Worm (Caenorhabditis elegans): ENCODE data around the gene Y45G5AM.7.
"Not testable (repeated sequence)": the region's sequence is repeated elsewhere in the genome, so short reads cannot be mapped to it uniquely, and the experiment has no call there.

Y45G5AM.7 gene

DNA sequence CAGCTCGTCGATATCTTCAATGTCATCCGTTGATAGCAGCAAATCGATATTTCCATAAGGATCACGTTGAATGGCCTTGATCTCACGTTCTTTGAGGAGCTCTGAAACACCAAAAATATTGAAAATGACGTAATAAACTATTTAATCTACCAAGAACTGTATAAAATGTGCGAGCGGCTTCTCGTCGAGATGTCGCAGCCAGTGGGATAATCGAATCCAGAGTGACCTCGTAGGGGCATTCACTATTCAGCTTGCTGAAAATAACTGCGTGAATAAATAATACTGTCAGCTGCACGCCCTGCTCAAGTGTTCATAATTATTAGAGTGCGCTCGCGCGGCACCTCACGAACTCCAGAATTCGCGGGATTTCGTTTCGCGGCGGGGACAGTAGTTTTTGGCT is at the start of gene Y45G5AM.7:
Y45G5AM.7 (minus strand) TSS at position 101 of the 400 bp plus-strand sequence.
- TF ChIP-seq unc-62 (GFP tag; optimal IDR thresholded peaks at IDR 0.05): no peak

DNA sequence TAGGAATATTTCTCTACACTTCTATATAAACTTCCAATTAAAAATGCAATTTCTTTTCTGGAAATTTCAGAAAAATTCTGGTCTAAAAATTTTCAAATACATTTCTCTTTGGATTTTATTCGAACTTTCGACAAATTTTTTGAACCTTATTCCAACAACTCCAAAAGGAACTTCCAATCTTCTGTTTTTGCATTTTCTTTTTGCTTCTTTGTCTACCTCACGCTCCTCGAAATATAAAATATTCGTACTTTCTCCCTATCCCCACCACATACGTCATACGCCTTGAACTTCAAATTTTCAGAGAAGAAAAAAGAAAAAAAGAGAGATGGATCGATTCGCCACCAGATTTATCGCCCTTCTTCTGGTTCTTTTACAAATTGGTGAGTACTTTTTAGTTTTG is 49.3 kb upstream of the Y45G5AM.7 start, which contains the start of gene nlp-9:
nlp-9 (plus strand) TSS at position 301 of the 400 bp plus-strand sequence.
- TF ChIP-seq unc-62 (GFP tag; optimal IDR thresholded peaks at IDR 0.05): no peak

DNA sequence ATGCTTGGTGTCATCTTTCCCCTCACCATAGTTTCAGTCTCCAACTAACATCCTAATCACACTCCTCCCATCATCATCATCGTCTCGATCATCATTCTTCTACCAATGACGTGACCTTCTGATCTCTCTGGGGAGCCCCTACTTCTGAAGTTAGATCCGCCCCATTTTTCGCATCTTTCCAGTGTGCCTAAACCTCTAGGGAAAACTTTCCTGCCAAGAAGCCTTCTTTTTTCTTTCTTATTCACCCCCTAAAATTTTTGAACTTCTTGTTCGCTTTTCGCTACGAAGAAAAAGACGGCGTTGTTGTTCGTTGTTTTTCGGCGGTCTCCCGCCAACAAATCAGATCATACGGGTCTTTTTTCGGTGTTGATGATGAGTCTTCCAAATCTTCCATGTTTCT is 48.2 kb upstream of the Y45G5AM.7 start:
- no peak for TF ChIP-seq unc-62 (GFP tag; optimal IDR thresholded peaks at IDR 0.05)

DNA sequence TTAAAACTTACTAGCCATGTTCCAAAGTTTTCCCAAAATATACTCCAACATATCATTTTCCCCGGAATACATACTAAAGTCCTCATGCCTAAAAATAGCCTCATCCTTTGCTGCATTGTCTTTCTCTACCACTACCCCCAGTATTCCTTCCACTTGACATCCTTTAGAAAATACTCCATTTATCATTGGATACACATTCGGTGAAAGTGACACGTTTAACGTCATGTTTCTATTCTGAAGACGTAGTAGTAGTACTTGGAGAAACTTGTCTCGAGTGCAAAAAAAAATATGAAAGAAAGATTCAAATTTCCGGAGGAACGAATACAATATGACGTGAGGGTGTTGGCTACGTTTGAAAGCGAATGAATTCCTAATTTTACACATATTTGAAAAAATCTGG is 46.9 kb upstream of the Y45G5AM.7 start:
- no peak for TF ChIP-seq unc-62 (GFP tag; optimal IDR thresholded peaks at IDR 0.05)

ce11 chrV:4215856-4216255 is 45.8 kb upstream of the Y45G5AM.7 start, which contains the start of gene H43I07.4:
H43I07.4 (plus strand) TSS chrV:4216156.
- TF ChIP-seq unc-62 (GFP tag; optimal IDR thresholded peaks at IDR 0.05): not testable (repeated sequence)

DNA sequence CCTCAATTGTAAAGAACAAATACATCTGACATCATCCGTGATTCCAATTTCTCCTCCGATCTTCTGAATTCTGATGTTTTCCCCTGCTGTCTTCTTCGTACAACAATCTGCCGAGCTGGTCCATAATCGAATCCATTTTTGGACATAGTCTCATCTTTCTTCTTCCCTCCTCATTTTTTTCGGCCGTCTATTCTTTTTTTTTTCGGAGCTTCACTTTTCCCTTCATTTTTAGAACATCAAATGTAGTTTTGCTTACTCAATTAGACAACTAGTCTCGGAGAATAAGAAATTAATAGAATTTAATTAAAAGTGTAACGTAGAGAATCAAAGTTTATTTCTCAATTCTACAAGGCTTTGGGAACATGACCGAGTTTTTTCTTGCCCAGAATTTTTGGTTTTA is 41.5 kb upstream of the Y45G5AM.7 start:
- no peak for TF ChIP-seq unc-62 (GFP tag; optimal IDR thresholded peaks at IDR 0.05)

- TF ChIP-seq unc-62 (GFP tag; optimal IDR thresholded peaks at IDR 0.05): no peak
These were observed 34.4 kb upstream of the Y45G5AM.7 start, which contains the start of gene H43I07.1 for ce11 chrV:4204421-4204820. H43I07.1 (plus strand) TSS chrV:4204721.

ce11 chrV:4199185-4199584 is 29.1 kb upstream of the Y45G5AM.7 start, which contains the start of gene rpac-40:
rpac-40 (plus strand) TSS chrV:4199485.
- no peak for TF ChIP-seq unc-62 (GFP tag; optimal IDR thresholded peaks at IDR 0.05)

DNA sequence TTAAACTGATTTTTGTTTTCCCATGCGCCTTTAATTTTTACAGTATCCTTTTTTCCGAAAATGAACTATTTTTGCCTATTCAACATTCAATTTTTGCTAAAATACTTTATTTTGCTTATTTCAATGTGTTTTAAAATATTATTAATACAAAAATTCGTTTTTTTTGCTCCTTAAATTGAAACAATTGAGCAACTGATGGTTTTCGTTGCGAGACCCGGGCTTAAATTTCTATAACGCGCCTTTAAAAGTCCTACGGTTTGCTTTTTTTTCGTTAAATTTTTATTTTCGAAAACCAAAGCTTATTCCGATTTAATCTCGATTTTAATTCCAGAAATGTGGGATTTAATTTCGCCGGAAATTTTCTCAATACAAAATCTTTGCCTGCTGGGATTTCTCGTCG is 25.2 kb upstream of the Y45G5AM.7 start, which contains the start of gene algn-5:
algn-5 (plus strand) TSS at position 295 of the 400 bp plus-strand sequence.
- TF ChIP-seq unc-62 (GFP tag; optimal IDR thresholded peaks at IDR 0.05): no peak

- no peak for TF ChIP-seq unc-62 (GFP tag; optimal IDR thresholded peaks at IDR 0.05)
These were observed 24.7 kb upstream of the Y45G5AM.7 start, which contains the start of gene Y45G5AM.9 for ce11 chrV:4194587-4195211. Y45G5AM.9 (minus strand) TSS chrV:4194637.

ce11 chrV:4192688-4193471 is 22.8 kb upstream of the Y45G5AM.7 start:
- TF ChIP-seq unc-62 (GFP tag; optimal IDR thresholded peaks at IDR 0.05): no peak

DNA sequence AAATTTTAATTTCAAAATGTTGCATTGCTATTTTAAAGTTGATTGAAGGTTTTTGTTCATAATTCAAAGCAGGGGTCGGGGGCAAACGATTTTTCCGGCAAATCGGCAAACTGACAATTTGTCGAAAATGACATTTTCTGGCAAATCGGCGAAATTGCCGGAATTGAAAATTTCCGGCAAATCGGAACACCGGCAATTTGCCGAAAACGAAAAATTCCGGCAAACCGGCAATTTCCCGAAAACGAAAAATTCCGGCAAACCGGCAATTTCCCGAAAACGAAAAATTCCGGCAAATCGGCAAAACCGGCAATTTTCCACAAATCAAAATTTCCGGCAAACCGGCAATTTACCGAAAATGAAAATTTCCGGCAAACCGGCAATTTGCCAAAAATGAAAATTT is 20.2 kb upstream of the Y45G5AM.7 start:
- no peak for TF ChIP-seq unc-62 (GFP tag; optimal IDR thresholded peaks at IDR 0.05)

ce11 chrV:4189618-4190017 is 19.6 kb upstream of the Y45G5AM.7 start:
- no peak for TF ChIP-seq unc-62 (GFP tag; optimal IDR thresholded peaks at IDR 0.05)

DNA sequence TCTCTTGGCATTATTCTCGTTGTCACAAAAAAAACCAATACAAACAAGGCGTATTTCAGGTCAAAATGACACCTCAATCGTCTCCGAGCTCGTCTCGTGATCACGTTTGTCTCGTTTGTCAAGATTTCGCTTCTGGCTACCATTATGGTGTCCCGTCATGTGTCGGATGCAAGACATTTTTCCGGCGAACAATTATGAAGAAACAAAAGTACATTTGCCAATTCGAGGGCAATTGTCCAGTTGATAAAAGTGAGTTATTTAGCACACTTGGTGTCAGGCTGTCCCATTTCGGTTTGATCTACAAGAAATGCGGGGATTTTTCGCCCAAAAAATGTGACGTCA is 17.1 kb upstream of the Y45G5AM.7 start, which contains the start of gene nhr-114:
nhr-114 (plus strand) TSS at position 59 of the 342 bp plus-strand sequence.
- TF ChIP-seq unc-62 (GFP tag; optimal IDR thresholded peaks at IDR 0.05): no peak

DNA sequence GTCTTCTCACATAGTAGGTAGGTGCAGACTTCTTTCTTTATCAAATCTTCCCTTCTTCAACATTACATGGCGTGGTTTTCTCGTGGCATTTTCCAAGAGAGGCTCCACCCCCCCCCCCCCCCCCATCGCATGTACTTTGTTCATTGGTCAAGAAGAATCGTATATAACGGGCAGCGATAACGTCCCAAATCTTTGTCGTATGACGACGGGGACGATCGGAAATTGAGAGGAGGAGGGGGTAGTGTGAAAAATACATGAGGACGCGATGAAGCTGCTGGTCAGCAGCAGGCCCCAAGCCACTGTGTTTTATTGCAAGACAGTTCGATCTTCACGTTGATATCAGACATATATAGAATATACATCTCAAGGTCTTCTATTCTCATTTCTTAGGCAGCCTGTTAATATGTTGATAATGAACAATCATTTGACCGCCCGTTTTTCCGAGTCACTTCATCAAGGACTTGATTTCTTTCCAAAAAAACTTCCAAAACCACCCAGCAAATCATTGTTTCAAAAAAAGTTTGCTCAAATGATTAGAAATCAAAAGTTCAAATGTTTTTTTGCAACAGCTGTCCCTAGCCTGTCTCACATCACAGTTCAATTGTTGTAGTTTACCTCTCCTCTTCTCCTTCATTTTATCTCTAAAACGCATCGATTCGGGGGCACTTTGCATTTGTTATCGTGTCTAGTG is 16.6 kb upstream of the Y45G5AM.7 start:
- TF ChIP-seq unc-62 (GFP tag; optimal IDR thresholded peaks at IDR 0.05): no peak

DNA sequence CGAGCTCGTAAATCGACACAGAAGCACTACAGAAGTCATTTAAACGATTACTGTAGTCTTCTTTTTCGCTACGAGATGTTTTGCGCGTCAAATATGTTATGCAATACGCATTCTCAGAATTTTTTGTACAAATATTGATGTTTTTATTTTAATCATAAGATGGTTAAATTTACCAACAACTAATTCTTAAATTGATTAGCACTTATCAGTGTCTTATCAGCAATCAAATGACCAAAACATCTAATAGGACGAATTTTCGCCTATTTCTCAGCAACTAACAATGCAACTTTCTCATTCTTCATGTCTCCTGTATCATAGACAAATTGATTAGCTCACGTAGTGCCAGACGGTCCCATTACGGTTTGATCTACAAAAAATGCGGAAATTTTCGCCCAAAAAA is 15.8 kb upstream of the Y45G5AM.7 start:
- TF ChIP-seq unc-62 (GFP tag; optimal IDR thresholded peaks at IDR 0.05): no peak

Measured in whole organism, dauer.